Worm (Caenorhabditis elegans): ENCODE measurements around the gene srh-1.
A peak's percentile ranks its signal among the peaks of the same experiment; 100 is the strongest.

srh-1 gene

ce11 chrV:11531831-11532534, 46.3 kb downstream of the srh-1 start (continued):
- TF ChIP-seq nhr-41 (GFP tag; IDR thresholded peaks at IDR 0.05) (0 out of 2 replicates have a peak, but pooled peaks have one; percentile 24), gei-8 (GFP tag; optimal IDR thresholded peaks at IDR 0.05) (peak; percentile 73), T20F7.1 (GFP tag; optimal IDR thresholded peaks at IDR 0.05) (peak; percentile 71), lsy-2 (tag; optimal IDR thresholded peaks at IDR 0.05) (peak; percentile 63 to 77), R02D3.7 (tag; optimal IDR thresholded peaks at IDR 0.05) (no peak), madf-9 (GFP tag; conservative IDR thresholded peaks at IDR 0.05) (peak; percentile 32; the same call in 1 of the 2 replicates), hlh-30 (tag; optimal IDR thresholded peaks at IDR 0.05; ENCODE audit: insufficient read depth) (peak; percentile 89), nhr-48 (tag; optimal IDR thresholded peaks at IDR 0.05) (peak; percentile 89), nhr-42 (GFP tag; IDR thresholded peaks at IDR 0.05) (no peak), zip-2 (tag; optimal IDR thresholded peaks at IDR 0.05) (no peak), ceh-82 (tag; optimal IDR thresholded peaks at IDR 0.05) (no peak), egl-27 (tag; optimal IDR thresholded peaks at IDR 0.05) (no peak), ces-1 (GFP tag; optimal IDR thresholded peaks at IDR 0.05) (no peak), lin-39 (tag; optimal IDR thresholded peaks at IDR 0.05) (no peak), lir-3 (tag; optimal IDR thresholded peaks at IDR 0.05) (no peak), pha-4 (GFP tag; IDR thresholded peaks at IDR 0.05) (peak; percentile 59; the same call in 1 of the 2 replicates), pha-4 (tag; optimal IDR thresholded peaks at IDR 0.05) (peak; percentile 46), nhr-77 (tag; optimal IDR thresholded peaks at IDR 0.05) (peak; percentile 40), ztf-11 (tag; optimal IDR thresholded peaks at IDR 0.05) (no peak), lin-38 (GFP tag; IDR thresholded peaks at IDR 0.05) (peak; percentile 48), ama-1 (optimal IDR thresholded peaks at IDR 0.05) (no peak), snpc-1.2 (GFP tag; IDR thresholded peaks at IDR 0.05) (no peak), Y5F2A.4 (GFP tag; optimal IDR thresholded peaks at IDR 0.05) (no peak), nhr-237 (tag; optimal IDR thresholded peaks at IDR 0.05) (no peak), unc-130 (GFP tag; optimal IDR thresholded peaks at IDR 0.05) (no peak), ceh-44 (GFP tag; IDR thresholded peaks at IDR 0.05) (no peak), ceh-28 (tag; optimal IDR thresholded peaks at IDR 0.05) (no peak), ZK337.2 (GFP tag; IDR thresholded peaks at IDR 0.05) (no peak)

- TF ChIP-seq nhr-102 (tag; optimal IDR thresholded peaks at IDR 0.05) (no peak), ces-1 (GFP tag; optimal IDR thresholded peaks at IDR 0.05) (no peak), Y5F2A.4 (GFP tag; optimal IDR thresholded peaks at IDR 0.05) (no peak), mes-2 (tag; optimal IDR thresholded peaks at IDR 0.05; ENCODE audit: poor library complexity, severe bottlenecking) (no peak), unc-130 (GFP tag; optimal IDR thresholded peaks at IDR 0.05) (no peak), Y75B8A.6 (GFP tag; IDR thresholded peaks at IDR 0.05) (no peak), lir-3 (tag; optimal IDR thresholded peaks at IDR 0.05) (no peak), mdl-1 (tag; optimal IDR thresholded peaks at IDR 0.05) (no peak), ceh-44 (GFP tag; IDR thresholded peaks at IDR 0.05) (no peak), aha-1 (tag) (peak; percentile 24), cey-2 (tag; optimal IDR thresholded peaks at IDR 0.05; ENCODE audit: borderline replicate concordance, insufficient read depth) (no peak), set-16 (GFP tag; IDR thresholded peaks at IDR 0.05) (no peak), saeg-2 (GFP tag; IDR thresholded peaks at IDR 0.05) (no peak), ceh-32 (tag; optimal IDR thresholded peaks at IDR 0.05; ENCODE audit: poor library complexity) (no peak), dmd-6 (GFP tag; IDR thresholded peaks at IDR 0.05) (0 out of 2 replicates have a peak, but pooled peaks have one; percentile 4), egl-43 (GFP tag; IDR thresholded peaks at IDR 0.05) (no peak), Y105C5A.15 (GFP tag; IDR thresholded peaks at IDR 0.05) (no peak), unc-39 (tag; optimal IDR thresholded peaks at IDR 0.05) (no peak), nhr-77 (tag; optimal IDR thresholded peaks at IDR 0.05) (no peak), dpl-1 (GFP tag; optimal IDR thresholded peaks at IDR 0.05) (no peak), nhr-111 (GFP tag; optimal IDR thresholded peaks at IDR 0.05) (no peak), ztf-11 (tag; optimal IDR thresholded peaks at IDR 0.05) (no peak), ceh-62 (tag; optimal IDR thresholded peaks at IDR 0.05) (no peak), lin-39 (tag; optimal IDR thresholded peaks at IDR 0.05) (no peak), ceh-82 (tag; optimal IDR thresholded peaks at IDR 0.05) (no peak), ama-1 (optimal IDR thresholded peaks at IDR 0.05) (peak; percentile 11), fos-1 (tag; optimal IDR thresholded peaks at IDR 0.05) (no peak), lin-15B (tag; optimal IDR thresholded peaks at IDR 0.05) (no peak), unc-62 (GFP tag; optimal IDR thresholded peaks at IDR 0.05 in 1 of 2) (peak in 1 of 2 experiments; percentile 93), unc-62 (tag; optimal IDR thresholded peaks at IDR 0.05) (no peak), F10B5.3 (tag; optimal IDR thresholded peaks at IDR 0.05) (no peak), lim-7 (GFP tag; IDR thresholded peaks at IDR 0.05) (no peak)
These were observed 46.8 kb downstream of the srh-1 start for ce11 chrV:11532535-11532853.

Data from whole organism, L4 larva.